Worm (Caenorhabditis elegans) whole organism, L1 larva: ENCODE results near the gene K02H11.9.

ENCODE experiments used
- F16B12.6 ChIP-seq: fragments of 150-350 bp; optimal IDR thresholded peaks from 2 replicates; lab custom pipeline; 2014; ENCODE audit warnings: missing biosample characterization, missing genetic modification characterization
- alr-1 ChIP-seq: fragments of 200-800 bp; sonication (Bioruptor generic); optimal IDR thresholded peaks from 2 replicates; lab custom pipeline; 2018; ENCODE audit warnings: borderline replicate concordance, mild to moderate bottlenecking, missing genetic modification characterization, missing compliant biosample characterization
- aly-2 ChIP-seq: fragments of 150-350 bp; optimal IDR thresholded peaks from 2 replicates; lab custom pipeline; 2014; ENCODE audit warnings: missing biosample characterization, missing genetic modification characterization
- ama-1 ChIP-seq: fragments of 150-350 bp; optimal IDR thresholded peaks from 2 replicates; lab custom pipeline; 2014
- blmp-1 ChIP-seq: fragments of 150-350 bp; optimal IDR thresholded peaks from 2 replicates; lab custom pipeline; 2014; ENCODE audit warnings: missing biosample characterization, missing genetic modification characterization
- ceh-63 ChIP-seq: fragments of 200-800 bp; sonication (Bioruptor generic); optimal IDR thresholded peaks from 2 replicates; lab custom pipeline; 2018; ENCODE audit warnings: mild to moderate bottlenecking, missing genetic modification characterization, missing compliant biosample characterization
- ceh-90 ChIP-seq: sonication (generic microtip); optimal IDR thresholded peaks from 2 replicates; lab custom pipeline; 2016; ENCODE audit warnings: missing genetic modification characterization, missing compliant biosample characterization
- ces-1 ChIP-seq: fragments of 150-350 bp; optimal IDR thresholded peaks from 2 replicates; lab custom pipeline; 2014; ENCODE audit warnings: missing biosample characterization, missing genetic modification reagents, missing genetic modification characterization
- dsc-1 ChIP-seq: sonication (generic microtip); optimal IDR thresholded peaks from 2 replicates; lab custom pipeline; 2016; ENCODE audit warnings: mild to moderate bottlenecking, missing genetic modification characterization, missing compliant biosample characterization
- efl-1 ChIP-seq, 4 experiments: fragments of 150-350 bp; optimal IDR thresholded peaks in 3 of 4; peaks in 1 of 4; 1 replicate in 1 of 4; 2 replicates in 3 of 4; lab custom pipeline; 2014; ENCODE audit warnings: missing biosample characterization in 2 of 4, missing genetic modification characterization in 2 of 4, missing genetic modification reagents in 2 of 4
- efl-3 ChIP-seq: fragments of 200-800 bp; sonication (Bioruptor generic); optimal IDR thresholded peaks from 2 replicates; lab custom pipeline; 2018; ENCODE audit warnings: mild to moderate bottlenecking, missing genetic modification characterization, missing compliant biosample characterization
- egl-13 ChIP-seq: sonication (generic microtip); optimal IDR thresholded peaks from 2 replicates; lab custom pipeline; 2016; ENCODE audit warnings: missing genotype, missing genetic modification reagents, missing genetic modification characterization, missing compliant biosample characterization
- egl-27 ChIP-seq, 2 experiments: fragments of 150-350 bp in 1 of 2; sonication (generic microtip); optimal IDR thresholded peaks; 3 replicates each; lab custom pipeline; 2017 to 2018; ENCODE audit warnings: missing biosample characterization in 2 of 2, missing genetic modification characterization in 2 of 2, missing genetic modification reagents in 2 of 2
- elt-3 ChIP-seq, 6 experiments: fragments of 150-350 bp in 1 of 6; sonication (generic microtip); optimal IDR thresholded peaks; 2 replicates each; lab custom pipeline; 2017 to 2018; ENCODE audit warnings: missing biosample characterization in 6 of 6, missing genetic modification characterization in 6 of 6, inconsistent platforms in 1 of 6
- fkh-10 ChIP-seq: sonication (generic microtip); optimal IDR thresholded peaks from 2 replicates; lab custom pipeline; 2017; ENCODE audit warnings: missing biosample characterization, missing genetic modification reagents, missing genetic modification characterization
- fkh-4 ChIP-seq: sonication (generic microtip); optimal IDR thresholded peaks from 2 replicates; lab custom pipeline; 2016; ENCODE audit warnings: missing compliant biosample characterization, missing genetic modification characterization, borderline replicate concordance
- fkh-8 ChIP-seq: sonication (generic microtip); optimal IDR thresholded peaks from 2 replicates; lab custom pipeline; 2016; ENCODE audit warnings: mild to moderate bottlenecking, missing genetic modification characterization, missing compliant biosample characterization
- fos-1 ChIP-seq: fragments of 150-350 bp; optimal IDR thresholded peaks from 2 replicates; lab custom pipeline; 2014; ENCODE audit warnings: missing biosample characterization, missing genetic modification characterization
- grh-1 ChIP-seq: fragments of 200-800 bp; sonication (Bioruptor generic); IDR thresholded peaks from 2 replicates; pipeline ENCODE4 v1.3.6; 2022; ENCODE audit warnings: missing genetic modification reagents, missing genetic modification characterization, missing compliant biosample characterization
- hlh-4 ChIP-seq: sonication (generic microtip); optimal IDR thresholded peaks from 2 replicates; lab custom pipeline; 2016; ENCODE audit warnings: mild to moderate bottlenecking, missing genetic modification characterization, missing compliant biosample characterization
- irx-1 ChIP-seq: sonication (generic microtip); optimal IDR thresholded peaks from 2 replicates; lab custom pipeline; 2016; ENCODE audit warnings: missing genetic modification characterization, missing compliant biosample characterization
- lin-13 ChIP-seq: fragments of 150-350 bp; optimal IDR thresholded peaks from 2 replicates; lab custom pipeline; 2014; ENCODE audit warnings: missing biosample characterization, missing genetic modification reagents, missing genetic modification characterization
- lin-14 ChIP-seq: fragments of 200-800 bp; sonication (Bioruptor generic); optimal IDR thresholded peaks from 2 replicates; lab custom pipeline; 2018; ENCODE audit warnings: mild to moderate bottlenecking, missing genetic modification characterization, moderate library complexity, missing compliant biosample characterization
- lin-39 ChIP-seq: fragments of 150-350 bp; optimal IDR thresholded peaks from 2 replicates; lab custom pipeline; 2014; ENCODE audit warnings: missing biosample characterization, missing genetic modification reagents, missing genetic modification characterization
- lir-3 ChIP-seq: sonication (generic microtip); optimal IDR thresholded peaks from 2 replicates; lab custom pipeline; 2016; ENCODE audit warnings: mild to moderate bottlenecking, missing genetic modification characterization, moderate library complexity, missing compliant biosample characterization; ENCODE audit not compliant: poor library complexity
- mab-9 ChIP-seq: fragments of 200-800 bp; sonication (Bioruptor generic); IDR thresholded peaks from 2 replicates; pipeline ENCODE4 v1.3.6; 2022; ENCODE audit warnings: missing genetic modification reagents, missing genetic modification characterization, missing compliant biosample characterization
- mdl-1 ChIP-seq, 2 experiments: fragments of 150-350 bp; optimal IDR thresholded peaks; 2 replicates each; lab custom pipeline; 2014 to 2017; ENCODE audit warnings: missing biosample characterization in 2 of 2, missing genetic modification characterization in 2 of 2, inconsistent platforms in 1 of 2
- mep-1 ChIP-seq: fragments of 150-350 bp; optimal IDR thresholded peaks from 2 replicates; lab custom pipeline; 2014; ENCODE audit warnings: missing biosample characterization, missing genetic modification characterization
- nhr-11 ChIP-seq: fragments of 150-350 bp; optimal IDR thresholded peaks from 2 replicates; lab custom pipeline; 2014; ENCODE audit warnings: missing biosample characterization, missing genetic modification characterization
- nhr-47 ChIP-seq: sonication (generic microtip); optimal IDR thresholded peaks from 2 replicates; lab custom pipeline; 2016; ENCODE audit warnings: mild to moderate bottlenecking, missing genetic modification characterization, moderate library complexity, missing compliant biosample characterization
- nhr-71 ChIP-seq: sonication (generic microtip); optimal IDR thresholded peaks from 2 replicates; lab custom pipeline; 2016; ENCODE audit warnings: mild to moderate bottlenecking, missing genetic modification characterization, moderate library complexity, missing compliant biosample characterization
- nhr-76 ChIP-seq: sonication (generic microtip); optimal IDR thresholded peaks from 2 replicates; lab custom pipeline; 2017; ENCODE audit warnings: missing biosample characterization, missing genetic modification characterization
- nhr-77 ChIP-seq: fragments of 150-350 bp; optimal IDR thresholded peaks from 2 replicates; lab custom pipeline; 2014; ENCODE audit warnings: missing biosample characterization, missing genetic modification characterization
- pax-3 ChIP-seq: fragments of 200-800 bp; sonication (Bioruptor generic); optimal IDR thresholded peaks from 2 replicates; lab custom pipeline; 2018; ENCODE audit warnings: mild to moderate bottlenecking, missing genetic modification characterization, moderate library complexity, missing compliant biosample characterization
- pqm-1 ChIP-seq: sonication (generic microtip); optimal IDR thresholded peaks from 3 replicates; lab custom pipeline; 2017; ENCODE audit warnings: missing biosample characterization, missing genetic modification characterization
- sox-4 ChIP-seq: sonication (generic microtip); optimal IDR thresholded peaks from 2 replicates; lab custom pipeline; 2016; ENCODE audit warnings: missing genetic modification characterization, missing compliant biosample characterization
- sup-37 ChIP-seq: fragments of 200-800 bp; sonication (Bioruptor generic); optimal IDR thresholded peaks from 2 replicates; lab custom pipeline; 2018; ENCODE audit warnings: mild to moderate bottlenecking, missing genetic modification characterization, missing compliant biosample characterization
- unc-30 ChIP-seq: sonication (generic microtip); optimal IDR thresholded peaks from 2 replicates; lab custom pipeline; 2017; ENCODE audit warnings: missing biosample characterization, missing genetic modification characterization
- unc-62 ChIP-seq: fragments of 150-350 bp; optimal IDR thresholded peaks from 2 replicates; lab custom pipeline; 2014; ENCODE audit warnings: missing biosample characterization, missing genetic modification reagents, missing genetic modification characterization
- unc-86 ChIP-seq: sonication (generic microtip); optimal IDR thresholded peaks from 2 replicates; lab custom pipeline; 2016; ENCODE audit warnings: missing genetic modification characterization, missing compliant biosample characterization
- zag-1 ChIP-seq: fragments of 150-350 bp; optimal IDR thresholded peaks from 2 replicates; lab custom pipeline; 2014; ENCODE audit warnings: missing biosample characterization, missing genetic modification characterization

Gene K02H11.9

ce11 chrV:1488642-1489041 lies 48.2 kb downstream of the K02H11.9 start:
- TF ChIP-seq nhr-47 (tag; lab: Kevin White, UChicago): peak; percentile 53
- peak; percentile 51 for TF ChIP-seq nhr-71 (tag; lab: Kevin White, UChicago)
- TF ChIP-seq unc-62 (GFP tag; lab: Kevin White, UChicago): no peak
- no peak for TF ChIP-seq efl-1 (optimal IDR thresholded peaks at IDR 0.05; lab: Kevin White, UChicago)
- peak in 1 of 2 experiments; percentile 67 for TF ChIP-seq efl-1 (GFP tag; optimal IDR thresholded peaks at IDR 0.05 in 1 of 2; lab: Kevin White, UChicago)
- no peak for TF ChIP-seq alr-1 (tag; lab: Kevin White, UChicago)
- TF ChIP-seq dsc-1 (tag; lab: Kevin White, UChicago): peak; percentile 71
- peak; percentile 56 for TF ChIP-seq lin-14 (GFP tag; lab: Kevin White, UChicago)
- peak; percentile 59 for TF ChIP-seq fkh-8 (tag; lab: Kevin White, UChicago)

ce11 chrV:1487262-1487661 lies 49.6 kb downstream of the K02H11.9 start:
- TF ChIP-seq lir-3 (tag; lab: Kevin White, UChicago): no peak
- TF ChIP-seq dsc-1 (tag; lab: Kevin White, UChicago): peak; percentile 70
- no peak for TF ChIP-seq lin-13 (GFP tag; lab: Kevin White, UChicago)
- peak; percentile 30 for TF ChIP-seq lin-14 (GFP tag; lab: Kevin White, UChicago)
- TF ChIP-seq egl-27 (tag; optimal IDR thresholded peaks at IDR 0.05; lab: Kevin White, UChicago): no peak
- no peak for TF ChIP-seq ama-1 (lab: Kevin White, UChicago)
- TF ChIP-seq alr-1 (tag; lab: Kevin White, UChicago): no peak
- TF ChIP-seq fkh-4: no peak
- no peak for TF ChIP-seq unc-30 (tag; lab: Kevin White, UChicago)
- TF ChIP-seq irx-1: no peak
- no peak for TF ChIP-seq efl-3 (GFP tag; lab: Kevin White, UChicago)
- TF ChIP-seq pqm-1 (tag; lab: Kevin White, UChicago): no peak
- TF ChIP-seq fkh-8 (tag; lab: Kevin White, UChicago): peak; percentile 85
- peak; percentile 30 for TF ChIP-seq nhr-47 (tag; lab: Kevin White, UChicago)
- no peak for TF ChIP-seq blmp-1
- peak; percentile 53 for TF ChIP-seq hlh-4 (tag; lab: Kevin White, UChicago)
- TF ChIP-seq sox-4 (tag; lab: Kevin White, UChicago): peak; percentile 2
- no peak for TF ChIP-seq F16B12.6 (tag; lab: Kevin White, UChicago)
- peak; percentile 48 for TF ChIP-seq nhr-71 (tag; lab: Kevin White, UChicago)
- TF ChIP-seq fos-1 (tag; lab: Kevin White, UChicago): no peak
- no peak for TF ChIP-seq grh-1 (GFP tag; lab: Robert Waterston, UW)
- TF ChIP-seq mab-9 (GFP tag; lab: Robert Waterston, UW): no peak
- TF ChIP-seq efl-1 (optimal IDR thresholded peaks at IDR 0.05; lab: Kevin White, UChicago): no peak
- TF ChIP-seq efl-1 (GFP tag; optimal IDR thresholded peaks at IDR 0.05 in 1 of 2; lab: Kevin White, UChicago): no peak
- no peak for TF ChIP-seq aly-2
- no peak for TF ChIP-seq unc-86 (tag; lab: Kevin White, UChicago)
- TF ChIP-seq, all 84 proteins: peak for 7

ce11 chrV:1486031-1486430 lies 50.8 kb downstream of the K02H11.9 start:
- TF ChIP-seq nhr-76: no peak
- peak; percentile 94 for TF ChIP-seq fkh-10 (GFP tag; lab: Kevin White, UChicago)
- TF ChIP-seq elt-3 (tag; optimal IDR thresholded peaks at IDR 0.05; lab: Kevin White, UChicago): no peak
- TF ChIP-seq lin-39 (tag; lab: Kevin White, UChicago): no peak
- TF ChIP-seq ces-1: peak; percentile 76
- no peak for TF ChIP-seq mep-1 (tag; lab: Kevin White, UChicago)
- TF ChIP-seq sup-37 (GFP tag; lab: Kevin White, UChicago): no peak
- TF ChIP-seq mdl-1 (tag; optimal IDR thresholded peaks at IDR 0.05; lab: Kevin White, UChicago): no peak
- no peak for TF ChIP-seq ceh-63 (GFP tag; lab: Kevin White, UChicago)
- no peak for TF ChIP-seq ceh-90 (tag; lab: Kevin White, UChicago)
- no peak for TF ChIP-seq egl-13
- no peak for TF ChIP-seq nhr-11
- TF ChIP-seq nhr-77 (tag; lab: Kevin White, UChicago): no peak
- TF ChIP-seq hlh-4 (tag; lab: Kevin White, UChicago): no peak
- TF ChIP-seq lin-14 (GFP tag; lab: Kevin White, UChicago): peak; percentile 84
- no peak for TF ChIP-seq zag-1
- no peak for TF ChIP-seq irx-1
- no peak for TF ChIP-seq pax-3 (tag; lab: Kevin White, UChicago)
